Fruit fly (Drosophila melanogaster): Measurements from ENCODE around the gene ome.

dm6 chr3L:14779289-14779688 is 106.7 kb downstream of the ome start:
- TF ChIP-seq CG34367 (tag; optimal IDR thresholded peaks at IDR 0.05) (no peak), EcR (GFP tag; optimal IDR thresholded peaks at IDR 0.05) (no peak), fd96Ca (GFP tag; IDR thresholded peaks at IDR 0.05) (no peak), Pif1A (GFP tag; optimal IDR thresholded peaks at IDR 0.05) (no peak), CG32121 (GFP tag; IDR thresholded peaks at IDR 0.05) (no peak), CG17806 (tag; optimal IDR thresholded peaks at IDR 0.05) (no peak), CG13204 (GFP tag; optimal IDR thresholded peaks at IDR 0.05) (no peak), CG10348 (GFP tag; IDR thresholded peaks at IDR 0.05) (no peak)
